Fruit fly (Drosophila melanogaster) whole organism, embryonic: Measurements from ENCODE around the gene CG42716.

Experiments used
- Bteb2 ChIP-seq: fragments of 200-800 bp; sonication (Bioruptor generic); optimal IDR thresholded peaks from 2 replicates; lab custom pipeline; 2016; ENCODE audit warnings: missing biosample characterization, missing genetic modification characterization
- CG10274 ChIP-seq: fragments of 200-800 bp; sonication (Bioruptor generic); optimal IDR thresholded peaks from 3 replicates; lab custom pipeline; 2017; ENCODE audit warnings: missing biosample characterization, mild to moderate bottlenecking, missing genetic modification characterization
- CG10462 ChIP-seq: fragments of 200-800 bp; sonication (Bioruptor generic); optimal IDR thresholded peaks from 2 replicates; lab custom pipeline; 2016; ENCODE audit warnings: missing biosample characterization, missing genetic modification characterization
- CG10543 ChIP-seq: fragments of 200-800 bp; sonication (Bioruptor generic); optimal IDR thresholded peaks from 3 replicates; lab custom pipeline; 2017; ENCODE audit warnings: missing biosample characterization, mild to moderate bottlenecking, missing genetic modification characterization, moderate library complexity
- CG11247 ChIP-seq: fragments of 200-800 bp; sonication (Bioruptor generic); IDR thresholded peaks from 2 replicates; pipeline ENCODE4 v1.3.6; 2022; ENCODE audit warnings: missing biosample characterization, missing genetic modification characterization
- CG12155 ChIP-seq: fragments of 200-800 bp; sonication (Bioruptor generic); optimal IDR thresholded peaks from 3 replicates; lab custom pipeline; 2016; ENCODE audit warnings: missing biosample characterization, missing genetic modification characterization
- CG1233 ChIP-seq: fragments of 200-800 bp; sonication (Bioruptor generic); optimal IDR thresholded peaks from 4 replicates; lab custom pipeline; 2018; ENCODE audit warnings: missing biosample characterization, mild to moderate bottlenecking, missing genetic modification characterization
- CG1603 ChIP-seq: fragments of 200-800 bp; sonication (Bioruptor generic); optimal IDR thresholded peaks from 2 replicates; lab custom pipeline; 2019; ENCODE audit warnings: missing biosample characterization, mild to moderate bottlenecking, missing genetic modification characterization, moderate library complexity
- CG16815 ChIP-seq: fragments of 200-800 bp; sonication (Bioruptor generic); optimal IDR thresholded peaks from 3 replicates; lab custom pipeline; 2017; ENCODE audit warnings: missing biosample characterization, mild to moderate bottlenecking, missing genetic modification characterization
- CG1832 ChIP-seq: fragments of 200-800 bp; sonication (Bioruptor generic); optimal IDR thresholded peaks from 2 replicates; lab custom pipeline; 2017; ENCODE audit warnings: missing biosample characterization, mild to moderate bottlenecking, missing genetic modification characterization, inconsistent platforms
- CG2116 ChIP-seq: fragments of 200-800 bp; sonication (Bioruptor generic); optimal IDR thresholded peaks from 3 replicates; lab custom pipeline; 2018; ENCODE audit warnings: missing biosample characterization, mild to moderate bottlenecking, missing genetic modification characterization
- CG2712 ChIP-seq: fragments of 200-800 bp; optimal IDR thresholded peaks from 3 replicates; lab custom pipeline; 2019; ENCODE audit warnings: missing biosample characterization, mild to moderate bottlenecking, missing genetic modification characterization, moderate library complexity
- CG30431 ChIP-seq: fragments of 200-800 bp; sonication (Bioruptor generic); optimal IDR thresholded peaks from 2 replicates; lab custom pipeline; 2017; ENCODE audit warnings: missing biosample characterization, missing genetic modification characterization
- CG32532 ChIP-seq: fragments of 200-800 bp; sonication (Bioruptor generic); IDR thresholded peaks from 2 replicates; pipeline ENCODE4 v1.3.6; 2022; ENCODE audit warnings: missing biosample characterization, missing genetic modification characterization
- CG4360 ChIP-seq: fragments of 200-800 bp; sonication (Bioruptor generic); IDR thresholded peaks from 2 replicates; pipeline ENCODE4 v1.3.6; 2022; ENCODE audit warnings: missing biosample characterization, missing genetic modification characterization
- CG5245 ChIP-seq: fragments of 200-800 bp; sonication (Bioruptor generic); optimal IDR thresholded peaks from 3 replicates; lab custom pipeline; 2016; ENCODE audit warnings: missing biosample characterization, missing genetic modification characterization
- CG6254 ChIP-seq: fragments of 200-800 bp; sonication (Bioruptor generic); optimal IDR thresholded peaks from 3 replicates; lab custom pipeline; 2017; ENCODE audit warnings: mild to moderate bottlenecking, missing biosample characterization, missing genetic modification reagents, missing genetic modification characterization
- CG6791 ChIP-seq: fragments of 200-800 bp; sonication (Bioruptor generic); IDR thresholded peaks from 3 replicates; pipeline ENCODE4 v1.3.6; 2022; ENCODE audit warnings: missing biosample characterization, missing genetic modification characterization; ENCODE audit not compliant: partially characterized antibody
- CG7357 ChIP-seq: fragments of 200-800 bp; sonication (Bioruptor generic); IDR thresholded peaks from 3 replicates; pipeline ENCODE4 v1.3.6; 2022; ENCODE audit warnings: missing biosample characterization, missing genetic modification characterization
- CG7786 ChIP-seq: fragments of 200-800 bp; sonication (Bioruptor generic); optimal IDR thresholded peaks from 2 replicates; lab custom pipeline; 2016; ENCODE audit warnings: missing biosample characterization, missing genetic modification characterization
- CG8281 ChIP-seq: fragments of 200-800 bp; sonication (Bioruptor generic); optimal IDR thresholded peaks from 2 replicates; lab custom pipeline; 2018; ENCODE audit warnings: missing biosample characterization, mild to moderate bottlenecking, missing genetic modification characterization, moderate library complexity
- CG8924 ChIP-seq: fragments of 200-800 bp; optimal IDR thresholded peaks from 3 replicates; lab custom pipeline; 2019; ENCODE audit warnings: missing biosample characterization, mild to moderate bottlenecking, missing genetic modification characterization, moderate library complexity
- CG9437 ChIP-seq: fragments of 200-800 bp; sonication (Bioruptor generic); optimal IDR thresholded peaks from 2 replicates; lab custom pipeline; 2018; ENCODE audit warnings: missing biosample characterization, mild to moderate bottlenecking, missing genetic modification characterization
- CG9609 ChIP-seq: fragments of 200-800 bp; sonication (Bioruptor generic); optimal IDR thresholded peaks from 3 replicates; lab custom pipeline; 2016; ENCODE audit warnings: missing biosample characterization, missing genetic modification characterization
- CTCF ChIP-seq: fragments of 200-800 bp; sonication (Bioruptor generic); optimal IDR thresholded peaks from 2 replicates; lab custom pipeline; 2017; ENCODE audit warnings: missing biosample characterization, mild to moderate bottlenecking, missing genetic modification characterization, moderate library complexity
- CkIIα-i1 ChIP-seq: fragments of 200-800 bp; sonication (Bioruptor generic); IDR thresholded peaks from 2 replicates; pipeline ENCODE4 v1.3.6; 2022; ENCODE audit warnings: missing biosample characterization, missing genetic modification characterization
- CoRest ChIP-seq: fragments of 200-800 bp; sonication (Bioruptor generic); optimal IDR thresholded peaks from 3 replicates; lab custom pipeline; 2018; ENCODE audit warnings: missing biosample characterization, mild to moderate bottlenecking, missing genetic modification characterization, moderate library complexity
- Dref ChIP-seq: fragments of 200-800 bp; sonication (Bioruptor generic); IDR thresholded peaks from 2 replicates; pipeline ENCODE4 v1.3.6; 2022; ENCODE audit warnings: missing biosample characterization, missing genetic modification characterization
- E2f2 ChIP-seq: fragments of 200-800 bp; sonication (Bioruptor generic); IDR thresholded peaks from 2 replicates; pipeline ENCODE4 v1.3.6; 2022; ENCODE audit warnings: missing biosample characterization, missing genetic modification characterization
- Ets65A ChIP-seq: fragments of 200-800 bp; sonication (Bioruptor generic); peaks from one replicate; lab custom pipeline; 2016; ENCODE audit warnings: missing biosample characterization, missing genetic modification characterization
- H15 ChIP-seq: fragments of 200-800 bp; sonication (Bioruptor generic); IDR thresholded peaks from 3 replicates; pipeline ENCODE4 v1.3.6; 2022; ENCODE audit warnings: missing biosample characterization, missing genetic modification characterization
- Hsf ChIP-seq: fragments of 200-800 bp; sonication (Bioruptor generic); optimal IDR thresholded peaks from 3 replicates; lab custom pipeline; 2016; ENCODE audit warnings: missing biosample characterization, missing genetic modification characterization
- NK7.1 ChIP-seq: fragments of 200-800 bp; sonication (Bioruptor generic); optimal IDR thresholded peaks from 3 replicates; lab custom pipeline; 2016; ENCODE audit warnings: missing biosample characterization, missing genetic modification characterization
- Nf-YB ChIP-seq: fragments of 200-800 bp; sonication (Bioruptor generic); optimal IDR thresholded peaks from 3 replicates; lab custom pipeline; 2019; ENCODE audit warnings: missing biosample characterization, mild to moderate bottlenecking, missing genetic modification characterization, moderate library complexity
- YL-1 ChIP-seq: fragments of 200-800 bp; sonication (Bioruptor generic); optimal IDR thresholded peaks from 3 replicates; lab custom pipeline; 2017; ENCODE audit warnings: missing biosample characterization, mild to moderate bottlenecking, missing genetic modification characterization
- bbx ChIP-seq: fragments of 200-800 bp; sonication (Bioruptor generic); IDR thresholded peaks from 2 replicates; pipeline ENCODE4 v1.3.6; 2022; ENCODE audit warnings: missing biosample characterization, missing genetic modification characterization; ENCODE audit not compliant: partially characterized antibody
- crol ChIP-seq: fragments of 200-800 bp; sonication (Bioruptor generic); IDR thresholded peaks from 2 replicates; pipeline ENCODE4 v1.3.6; 2022; ENCODE audit warnings: missing biosample characterization, missing genetic modification characterization
- en ChIP-seq: fragments of 200-800 bp; sonication (Bioruptor generic); optimal IDR thresholded peaks from 2 replicates; lab custom pipeline; 2016; ENCODE audit warnings: missing biosample characterization, missing genetic modification characterization
- gro ChIP-seq: fragments of 200-800 bp; sonication (Bioruptor generic); optimal IDR thresholded peaks from 2 replicates; lab custom pipeline; 2016; ENCODE audit warnings: missing biosample characterization, missing genetic modification characterization
- gsb ChIP-seq: fragments of 200-800 bp; sonication (Bioruptor generic); IDR thresholded peaks from 2 replicates; pipeline ENCODE4 v1.3.6; 2022; ENCODE audit warnings: missing biosample characterization, missing genetic modification characterization
- hth ChIP-seq: fragments of >200 bp; optimal IDR thresholded peaks from 2 replicates; lab custom pipeline; 2017; ENCODE audit warnings: inconsistent platforms
- kay ChIP-seq: fragments of 200-800 bp; sonication (Bioruptor generic); optimal IDR thresholded peaks from 2 replicates; lab custom pipeline; 2016; ENCODE audit warnings: missing biosample characterization, missing genetic modification characterization
- klu ChIP-seq: fragments of 200-800 bp; sonication (Bioruptor generic); IDR thresholded peaks from 2 replicates; pipeline ENCODE4 v1.3.6; 2022; ENCODE audit warnings: missing biosample characterization, missing genetic modification characterization
- lov ChIP-seq, 2 experiments: fragments of 200-800 bp in 1 of 2; fragments of >200 bp in 1 of 2; sonication (Bioruptor generic) in 1 of 2; IDR thresholded peaks in 1 of 2; optimal IDR thresholded peaks in 1 of 2; 2 replicates in 1 of 2; 3 replicates in 1 of 2; pipeline versions ENCODE4 v1.3.6 to Lab custom; 2017 to 2022; ENCODE audit warnings: missing biosample characterization in 1 of 2, missing genetic modification characterization in 1 of 2
- mam ChIP-seq: fragments of 200-800 bp; sonication (Bioruptor generic); optimal IDR thresholded peaks from 3 replicates; lab custom pipeline; 2016; ENCODE audit warnings: missing biosample characterization, missing genetic modification characterization
- odd ChIP-seq: fragments of 200-800 bp; sonication (Bioruptor generic); optimal IDR thresholded peaks from 2 replicates; lab custom pipeline; 2017; ENCODE audit warnings: missing biosample characterization, mild to moderate bottlenecking, missing genetic modification characterization
- psq ChIP-seq: fragments of 200-800 bp; sonication (Bioruptor generic); optimal IDR thresholded peaks from 2 replicates; lab custom pipeline; 2017; ENCODE audit warnings: missing biosample characterization, missing genetic modification characterization
- rib ChIP-seq: fragments of 200-800 bp; sonication (Bioruptor generic); IDR thresholded peaks from 2 replicates; pipeline ENCODE4 v1.3.6; 2022; ENCODE audit warnings: missing biosample characterization, missing genetic modification characterization
- row ChIP-seq: fragments of 200-800 bp; sonication (Bioruptor generic); IDR thresholded peaks from 3 replicates; pipeline ENCODE4 v1.3.6; 2022; ENCODE audit warnings: missing biosample characterization, missing genetic modification characterization
- sd ChIP-seq: fragments of 200-800 bp; sonication (Bioruptor generic); optimal IDR thresholded peaks from 3 replicates; lab custom pipeline; 2018; ENCODE audit warnings: missing biosample characterization, mild to moderate bottlenecking, missing genetic modification characterization, moderate library complexity
- sr ChIP-seq: fragments of 200-800 bp; sonication (Bioruptor generic); IDR thresholded peaks from 3 replicates; pipeline ENCODE4 v1.3.6; 2022; ENCODE audit warnings: missing biosample characterization, missing genetic modification characterization
- zfh1 ChIP-seq: fragments of 200-800 bp; sonication (Bioruptor generic); IDR thresholded peaks from 3 replicates; pipeline ENCODE4 v1.3.6; 2022; ENCODE audit warnings: missing biosample characterization, missing genetic modification characterization

The CG42716 gene

dm6 chr3L:16023020-16023648 lies 10.4 kb upstream of the CG42716 start, which contains the start of gene Notum (continued):
- TF ChIP-seq CG9437 (GFP tag; lab: Kevin White, UChicago) (no peak), row (GFP tag; lab: Robert Waterston, UW) (no peak), CG7786 (GFP tag; lab: Kevin White, UChicago) (no peak), bbx (GFP tag; lab: Robert Waterston, UW) (peak; percentile 28; the same call in 1 of the 2 replicates), CG8924 (tag; lab: Kevin White, UChicago) (no peak), CG10274 (GFP tag; lab: Kevin White, UChicago) (no peak), CG5245 (GFP tag; lab: Kevin White, UChicago) (no peak), CG1233 (GFP tag; lab: Kevin White, UChicago) (no peak), klu (no peak), Nf-YB (GFP tag; lab: Kevin White, UChicago) (no peak), psq (GFP tag; lab: Kevin White, UChicago) (no peak), kay (no peak), zfh1 (0 out of 3 replicates have a peak, but pooled peaks have one; percentile 41), CG6254 (no peak), YL-1 (GFP tag; lab: Kevin White, UChicago) (no peak), en (no peak), CG30431 (no peak), Bteb2 (GFP tag; lab: Kevin White, UChicago) (no peak), odd (GFP tag; lab: Kevin White, UChicago) (peak; percentile 21), CoRest (tag; lab: Kevin White, UChicago) (no peak), CG12155 (GFP tag; lab: Kevin White, UChicago) (no peak), CG1832 (peak; percentile 69), sr (GFP tag; lab: Robert Waterston, UW) (no peak), CG32532 (peak; percentile 34; the same call in 1 of the 2 replicates), CG10462 (no peak), CkIIα-i1 (GFP tag; lab: Robert Waterston, UW) (no peak), H15 (no peak), CG2116 (GFP tag; lab: Kevin White, UChicago) (no peak), CG6791 (GFP tag; lab: Robert Waterston, UW) (peak; percentile 52; the same call in 1 of the 3 replicates), Ets65A (GFP tag; lab: Kevin White, UChicago) (peak; percentile 92), CG9609 (no peak), gro (GFP tag; lab: Kevin White, UChicago) (no peak), CG8281 (no peak), CG2712 (tag; lab: Kevin White, UChicago) (peak; percentile 9), CG16815 (GFP tag; lab: Kevin White, UChicago) (no peak), Dref (GFP tag; lab: Robert Waterston, UW) (no peak), gsb (GFP tag; lab: Robert Waterston, UW) (no peak), rib (GFP tag; lab: Robert Waterston, UW) (peak; percentile 41; the same call in 1 of the 2 replicates), Hsf (GFP tag; lab: Kevin White, UChicago) (no peak), CG7357 (no peak), CG1603 (tag; lab: Kevin White, UChicago) (no peak), E2f2 (GFP tag; lab: Robert Waterston, UW) (no peak), CTCF (GFP tag; lab: Kevin White, UChicago) (no peak), hth (lab: Kevin White, UChicago) (no peak), CG11247 (GFP tag; lab: Robert Waterston, UW) (0 out of 2 replicates have a peak, but pooled peaks have one; percentile 37), CG10543 (no peak), crol (0 out of 2 replicates have a peak, but pooled peaks have one; percentile 20), CG4360 (GFP tag; lab: Robert Waterston, UW) (peak; percentile 43), sd (tag; lab: Kevin White, UChicago) (peak; percentile 0), mam (GFP tag; lab: Kevin White, UChicago) (no peak), lov (optimal IDR thresholded peaks at IDR 0.05; lab: Kevin White, UChicago) (no peak), lov (GFP tag; IDR thresholded peaks at IDR 0.05; lab: Robert Waterston, UW) (no peak), NK7.1 (no peak)
